Fruit fly (Drosophila melanogaster): ENCODE data around the gene CG9988.
A peak's percentile ranks its signal among the peaks of the same experiment; 100 is the strongest.

The CG9988 gene

DNA sequence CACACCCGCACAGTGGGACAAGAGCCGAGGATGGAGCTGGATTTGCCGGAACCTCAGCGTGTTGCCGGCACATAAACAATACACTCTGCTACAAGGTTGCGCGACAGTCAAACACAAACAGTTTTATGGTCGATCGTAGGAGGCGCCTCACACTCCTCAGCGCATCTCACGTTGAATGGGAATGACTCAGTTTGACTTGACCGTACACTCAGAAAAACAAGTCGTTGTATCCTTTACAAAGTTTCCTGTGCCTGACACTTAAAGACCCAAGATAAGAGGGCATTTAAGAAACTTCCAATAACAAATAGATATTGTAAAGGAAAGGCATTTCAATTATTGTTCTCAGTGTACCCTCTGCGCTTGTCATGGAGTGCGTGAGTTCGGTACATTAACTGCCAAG, 4.5 kb upstream of the CG9988 start (continued):
- TF ChIP-seq CG12744 (GFP tag; optimal IDR thresholded peaks at IDR 0.05) (no peak), Elba2 (GFP tag; optimal IDR thresholded peaks at IDR 0.05) (peak; percentile 43), CG2199 (GFP tag; IDR thresholded peaks at IDR 0.05) (0 out of 3 replicates have a peak, but pooled peaks have one; percentile 40), Sox100B (GFP tag; optimal IDR thresholded peaks at IDR 0.05) (peak; percentile 16), Scr (GFP tag; IDR thresholded peaks at IDR 0.05; ENCODE audit: partially characterized antibody) (no peak), Antp (GFP tag; optimal IDR thresholded peaks at IDR 0.05) (peak; percentile 60), MESR4 (GFP tag; optimal IDR thresholded peaks at IDR 0.05) (no peak), CG30431 (GFP tag; optimal IDR thresholded peaks at IDR 0.05) (peak; percentile 34), Lim3 (GFP tag; IDR thresholded peaks at IDR 0.05) (no peak), Hand (GFP tag; optimal IDR thresholded peaks at IDR 0.05) (no peak), Nf-YA (GFP tag; IDR thresholded peaks at IDR 0.05) (no peak), gcm2 (GFP tag; optimal IDR thresholded peaks at IDR 0.05) (no peak), CG3838 (GFP tag; optimal IDR thresholded peaks at IDR 0.05) (no peak), toy (GFP tag; IDR thresholded peaks at IDR 0.05) (no peak), Med (GFP tag) (peak; percentile 85), CG8290 (GFP tag; optimal IDR thresholded peaks at IDR 0.05) (peak; percentile 1), CG8290 (tag; optimal IDR thresholded peaks at IDR 0.05) (peak in 1 of 2 experiments; percentile 50), CG2202 (tag; optimal IDR thresholded peaks at IDR 0.05) (no peak), Dfd (GFP tag; optimal IDR thresholded peaks at IDR 0.05) (no peak), jing (GFP tag; optimal IDR thresholded peaks at IDR 0.05) (peak; percentile 14), exex (tag; optimal IDR thresholded peaks at IDR 0.05) (no peak), gcm (GFP tag; optimal IDR thresholded peaks at IDR 0.05) (peak; percentile 6), CG10431 (GFP tag; optimal IDR thresholded peaks at IDR 0.05) (no peak), Stat92E (GFP tag; optimal IDR thresholded peaks at IDR 0.05) (no peak), twi (tag; optimal IDR thresholded peaks at IDR 0.05) (peak; percentile 60), zfh1 (GFP tag; IDR thresholded peaks at IDR 0.05) (peak; percentile 74; the same call in 2 of the 3 replicates), salm (tag; optimal IDR thresholded peaks at IDR 0.05) (no peak), pfk (GFP tag; optimal IDR thresholded peaks at IDR 0.05) (no peak), Sry-β (GFP tag; optimal IDR thresholded peaks at IDR 0.05) (no peak), CG10654 (GFP tag; optimal IDR thresholded peaks at IDR 0.05) (peak; percentile 51), CG11504 (tag; optimal IDR thresholded peaks at IDR 0.05) (peak; percentile 71), CG3407 (GFP tag; optimal IDR thresholded peaks at IDR 0.05) (peak; percentile 6), vfl (GFP tag; optimal IDR thresholded peaks at IDR 0.05) (peak; percentile 29), Spps (tag; optimal IDR thresholded peaks at IDR 0.05) (peak; percentile 24), CG8765 (GFP tag; IDR thresholded peaks at IDR 0.05) (peak; percentile 83), CG4282 (GFP tag; optimal IDR thresholded peaks at IDR 0.05) (peak; percentile 56), CG15479 (GFP tag; optimal IDR thresholded peaks at IDR 0.05) (peak; percentile 46), Lpt (GFP tag; optimal IDR thresholded peaks at IDR 0.05) (no peak), CG6791 (GFP tag; IDR thresholded peaks at IDR 0.05; ENCODE audit: partially characterized antibody) (no peak), lov (optimal IDR thresholded peaks at IDR 0.05) (no peak), lov (GFP tag; IDR thresholded peaks at IDR 0.05) (no peak), CTCF (GFP tag; optimal IDR thresholded peaks at IDR 0.05) (no peak), CG15601 (tag; optimal IDR thresholded peaks at IDR 0.05) (no peak), CG4707 (GFP tag; optimal IDR thresholded peaks at IDR 0.05) (peak; percentile 7), Dek (tag; optimal IDR thresholded peaks at IDR 0.05) (peak; percentile 9), ewg (GFP tag; optimal IDR thresholded peaks at IDR 0.05) (peak; percentile 16), CG13287 (GFP tag; IDR thresholded peaks at IDR 0.05; ENCODE audit: partially characterized antibody) (no peak), CG10267 (tag; optimal IDR thresholded peaks at IDR 0.05) (peak; percentile 44), pita (GFP tag; optimal IDR thresholded peaks at IDR 0.05) (no peak), CG6765 (GFP tag; optimal IDR thresholded peaks at IDR 0.05) (peak; percentile 15), Fer3 (tag; optimal IDR thresholded peaks at IDR 0.05) (peak; percentile 50)

Measured in whole organism, embryonic.